Fruit fly (Drosophila melanogaster) whole organism, wandering third instar larva: ENCODE measurements around the gene CG9775.
A peak's percentile ranks its signal among the peaks of the same experiment; 100 is the strongest.

Experiments used
- Abd-B ChIP-seq: fragments of >200 bp; optimal IDR thresholded peaks from 2 replicates; lab custom pipeline; 2017; ENCODE audit warnings: missing biosample characterization, missing genetic modification characterization
- CG32264 ChIP-seq: fragments of 200-800 bp; sonication (Bioruptor generic); optimal IDR thresholded peaks from 2 replicates; lab custom pipeline; 2016; ENCODE audit warnings: missing biosample characterization, missing genetic modification characterization
- CG9705 ChIP-seq: fragments of 200-800 bp; sonication (Bioruptor generic); optimal IDR thresholded peaks from 2 replicates; lab custom pipeline; 2018; ENCODE audit warnings: missing biosample characterization, mild to moderate bottlenecking, missing genetic modification characterization
- CrebA ChIP-seq: fragments of 200-800 bp; sonication (Bioruptor generic); optimal IDR thresholded peaks from 2 replicates; lab custom pipeline; 2016; ENCODE audit warnings: missing biosample characterization, mild to moderate bottlenecking, missing genetic modification characterization, borderline replicate concordance
- Dif ChIP-seq: fragments of 200-275, 200-300 bp; sonication (Bioruptor generic); optimal IDR thresholded peaks from 2 replicates; lab custom pipeline; 2018; ENCODE audit warnings: missing biosample characterization, missing genetic modification characterization; ENCODE audit not compliant: partially characterized antibody
- HLH106 ChIP-seq: fragments of 200-800 bp; optimal IDR thresholded peaks from 3 replicates; lab custom pipeline; 2019; ENCODE audit warnings: missing biosample characterization, mild to moderate bottlenecking, missing genetic modification characterization, moderate library complexity
- Hnf4 ChIP-seq: fragments of 200-800 bp; sonication (Bioruptor generic); optimal IDR thresholded peaks from 2 replicates; lab custom pipeline; 2016; ENCODE audit warnings: missing biosample characterization, mild to moderate bottlenecking, missing genetic modification characterization
- Hr78 ChIP-seq: fragments of >200 bp; optimal IDR thresholded peaks from 2 replicates; lab custom pipeline; 2017; ENCODE audit warnings: missing biosample characterization, missing genetic modification characterization
- Hr83 ChIP-seq: fragments of 200-300 bp; sonication (Bioruptor generic); optimal IDR thresholded peaks from 2 replicates; lab custom pipeline; 2016; ENCODE audit warnings: missing biosample characterization, mild to moderate bottlenecking, missing genetic modification characterization, moderate library complexity; ENCODE audit not compliant: poor library complexity, severe bottlenecking
- Jra ChIP-seq: sonication (Bioruptor generic); optimal IDR thresholded peaks from 2 replicates; lab custom pipeline; 2016; ENCODE audit warnings: missing biosample characterization, missing genetic modification characterization
- Mio ChIP-seq: sonication (Bioruptor generic); optimal IDR thresholded peaks from 2 replicates; lab custom pipeline; 2016; ENCODE audit warnings: missing biosample characterization, missing genetic modification characterization
- N ChIP-seq: fragments of >200 bp; optimal IDR thresholded peaks from 2 replicates; lab custom pipeline; 2018; ENCODE audit warnings: missing biosample characterization, missing external identifiers, missing genetic modification characterization
- OdsH ChIP-seq: fragments of 200-800 bp; sonication (Bioruptor generic); optimal IDR thresholded peaks from 2 replicates; lab custom pipeline; 2016; ENCODE audit warnings: missing biosample characterization, mild to moderate bottlenecking, missing genetic modification characterization
- Rel ChIP-seq, 2 experiments: fragments of 200-800 bp; sonication (Bioruptor generic) in 1 of 2; optimal IDR thresholded peaks; 2 replicates in 1 of 2; 3 replicates in 1 of 2; lab custom pipeline; 2016 to 2019; ENCODE audit warnings: mild to moderate bottlenecking in 2 of 2, missing biosample characterization in 2 of 2, missing genetic modification characterization in 2 of 2, moderate library complexity in 1 of 2
- Sp1 ChIP-seq: fragments of 200-800 bp; sonication (Bioruptor generic); optimal IDR thresholded peaks from 3 replicates; lab custom pipeline; 2019; ENCODE audit warnings: missing biosample characterization, mild to moderate bottlenecking, missing genetic modification characterization, moderate library complexity
- br ChIP-seq: fragments of 200-800 bp; sonication (Bioruptor generic); optimal IDR thresholded peaks from 2 replicates; lab custom pipeline; 2016; ENCODE audit warnings: missing biosample characterization, missing genetic modification characterization
- brk ChIP-seq: fragments of 200-800 bp; sonication (Bioruptor generic); optimal IDR thresholded peaks from 2 replicates; lab custom pipeline; 2016; ENCODE audit warnings: missing biosample characterization, mild to moderate bottlenecking, missing genetic modification characterization
- dl ChIP-seq, 2 experiments: fragments of 175-275, 200-275 bp in 1 of 2; fragments of 200-275 bp in 1 of 2; sonication (Bioruptor generic); optimal IDR thresholded peaks; lab custom pipeline; 2018; ENCODE audit warnings: mild to moderate bottlenecking in 2 of 2, missing biosample characterization in 2 of 2, missing genetic modification characterization in 2 of 2, moderate library complexity in 2 of 2; ENCODE audit not compliant: partially characterized antibody in 2 of 2, insufficient read depth in 1 of 2
- dmrt93B ChIP-seq: fragments of 200-800 bp; sonication (Bioruptor generic); optimal IDR thresholded peaks from 2 replicates; lab custom pipeline; 2018; ENCODE audit warnings: missing biosample characterization, mild to moderate bottlenecking, missing genetic modification characterization
- dsf ChIP-seq: sonication (Bioruptor generic); optimal IDR thresholded peaks from 2 replicates; lab custom pipeline; 2016; ENCODE audit warnings: missing biosample characterization, missing genetic modification characterization, borderline replicate concordance
- ey ChIP-seq: fragments of 200-800 bp; sonication (Bioruptor generic); optimal IDR thresholded peaks from 2 replicates; lab custom pipeline; 2016; ENCODE audit warnings: missing biosample characterization, missing genetic modification characterization
- foxo ChIP-seq, 2 experiments: fragments of 200-800 bp; sonication (Bioruptor generic); optimal IDR thresholded peaks; 2 replicates in 1 of 2; 3 replicates in 1 of 2; lab custom pipeline; 2016 to 2017; ENCODE audit warnings: missing biosample characterization in 2 of 2, missing genetic modification characterization in 2 of 2
- fru ChIP-seq: fragments of 200-800 bp; sonication (Bioruptor generic); optimal IDR thresholded peaks from 3 replicates; lab custom pipeline; 2016; ENCODE audit warnings: missing biosample characterization, mild to moderate bottlenecking, missing genetic modification characterization
- h ChIP-seq: fragments of 200-800 bp; sonication (Bioruptor generic); optimal IDR thresholded peaks from 3 replicates; lab custom pipeline; 2016; ENCODE audit warnings: missing biosample characterization, mild to moderate bottlenecking, missing genetic modification characterization
- jim ChIP-seq: fragments of 175-275, 200-325 bp; sonication (Bioruptor generic); optimal IDR thresholded peaks from 2 replicates; lab custom pipeline; 2016; ENCODE audit warnings: missing biosample characterization, mild to moderate bottlenecking, missing genetic modification characterization
- lola ChIP-seq: fragments of >200 bp; optimal IDR thresholded peaks from 2 replicates; lab custom pipeline; 2017; ENCODE audit warnings: missing biosample characterization, missing genetic modification characterization
- pan ChIP-seq: fragments of >200 bp; optimal IDR thresholded peaks from 2 replicates; lab custom pipeline; 2017
- psq ChIP-seq: fragments of 200-800 bp; sonication (Bioruptor generic); optimal IDR thresholded peaks from 3 replicates; lab custom pipeline; 2017; ENCODE audit warnings: missing biosample characterization, mild to moderate bottlenecking, missing genetic modification characterization, moderate library complexity
- rgr ChIP-seq: fragments of 200-800 bp; sonication (Bioruptor generic); optimal IDR thresholded peaks from 3 replicates; lab custom pipeline; 2016; ENCODE audit warnings: missing biosample characterization, mild to moderate bottlenecking, missing genetic modification characterization
- sage ChIP-seq: fragments of 200-800 bp; sonication (Bioruptor generic); optimal IDR thresholded peaks from 2 replicates; lab custom pipeline; 2016; ENCODE audit warnings: missing biosample characterization, mild to moderate bottlenecking, missing genetic modification characterization
- sv ChIP-seq: fragments of 200-800 bp; sonication (Bioruptor generic); optimal IDR thresholded peaks from 3 replicates; lab custom pipeline; 2016; ENCODE audit warnings: missing biosample characterization, missing genetic modification characterization
- tai ChIP-seq: sonication (Bioruptor generic); optimal IDR thresholded peaks from 2 replicates; lab custom pipeline; 2016; ENCODE audit warnings: missing biosample characterization, missing genetic modification characterization
- usp ChIP-seq: fragments of >200 bp; optimal IDR thresholded peaks from 2 replicates; lab custom pipeline; 2017; ENCODE audit warnings: missing biosample characterization, missing genetic modification characterization
- woc ChIP-seq: sonication (Bioruptor generic); optimal IDR thresholded peaks from 2 replicates; lab custom pipeline; 2016; ENCODE audit warnings: missing biosample characterization, mild to moderate bottlenecking, missing genetic modification characterization

The CG9775 gene

dm6 chr3R:4678362-4678761, 36.7 kb upstream of the CG9775 start:
- TF ChIP-seq dl (GFP tag; optimal IDR thresholded peaks at IDR 0.05; lab: Kevin White, UChicago; ENCODE audit: insufficient read depth in 1 of 2, partially characterized antibody in 2 of 2) (no peak), Abd-B (GFP tag; lab: Kevin White, UChicago) (no peak), foxo (GFP tag; optimal IDR thresholded peaks at IDR 0.05; lab: Kevin White, UChicago) (no peak), CG32264 (no peak), h (no peak), usp (no peak), sage (GFP tag; lab: Kevin White, UChicago) (no peak), CrebA (GFP tag; lab: Kevin White, UChicago) (no peak), HLH106 (tag; lab: Kevin White, UChicago) (no peak), CG9705 (no peak), Hr78 (GFP tag; lab: Kevin White, UChicago) (no peak), rgr (GFP tag; lab: Kevin White, UChicago) (no peak), fru (GFP tag; lab: Kevin White, UChicago) (no peak)

- TF ChIP-seq dsf = no peak
- TF ChIP-seq usp = no peak
- no peak for TF ChIP-seq jim (GFP tag; lab: Kevin White, UChicago)
- TF ChIP-seq Hr83 = no peak
- no peak for TF ChIP-seq OdsH (GFP tag; lab: Kevin White, UChicago)
- TF ChIP-seq br (GFP tag; lab: Kevin White, UChicago) = no peak
- TF ChIP-seq Hr78 (GFP tag; lab: Kevin White, UChicago) = no peak
- TF ChIP-seq Dif = no peak
- no peak for TF ChIP-seq sage (GFP tag; lab: Kevin White, UChicago)
- TF ChIP-seq Mio (GFP tag; lab: Kevin White, UChicago) = no peak
- TF ChIP-seq, all 38 proteins: peak for 0
These were observed 35.5 kb upstream of the CG9775 start for dm6 chr3R:4676981-4677665.

dm6 chr3R:4667399-4668201, 26.0 kb upstream of the CG9775 start:
- no peak for TF ChIP-seq brk (GFP tag; lab: Kevin White, UChicago)
- TF ChIP-seq ey (GFP tag; lab: Kevin White, UChicago) = peak; percentile 60
- no peak for TF ChIP-seq Rel (GFP tag; optimal IDR thresholded peaks at IDR 0.05; lab: Kevin White, UChicago)
- TF ChIP-seq Rel (tag; optimal IDR thresholded peaks at IDR 0.05; lab: Kevin White, UChicago) = no peak
- no peak for TF ChIP-seq lola (GFP tag; lab: Kevin White, UChicago)
- peak; percentile 63 for TF ChIP-seq HLH106 (tag; lab: Kevin White, UChicago)
- TF ChIP-seq fru (GFP tag; lab: Kevin White, UChicago) = peak; percentile 43
- peak; percentile 60 for TF ChIP-seq psq (GFP tag; lab: Kevin White, UChicago)
- TF ChIP-seq rgr (GFP tag; lab: Kevin White, UChicago) = peak; percentile 33
- TF ChIP-seq pan = no peak
- TF ChIP-seq dmrt93B (GFP tag; lab: Kevin White, UChicago) = peak; percentile 42
- peak; percentile 0 for TF ChIP-seq sage (GFP tag; lab: Kevin White, UChicago)
- TF ChIP-seq h = peak; percentile 47
- TF ChIP-seq foxo (GFP tag; optimal IDR thresholded peaks at IDR 0.05; lab: Kevin White, UChicago) = peak in 1 of 2 experiments; percentile 53
- peak in 1 of 2 experiments; percentile 24 for TF ChIP-seq dl (GFP tag; optimal IDR thresholded peaks at IDR 0.05; lab: Kevin White, UChicago; ENCODE audit: insufficient read depth in 1 of 2, partially characterized antibody in 2 of 2)
- no peak for TF ChIP-seq Hr83
- peak; percentile 15 for TF ChIP-seq CG9705
- TF ChIP-seq tai = peak; percentile 56
- peak; percentile 35 for TF ChIP-seq Hnf4
- no peak for TF ChIP-seq sv (GFP tag; lab: Kevin White, UChicago)
- no peak for TF ChIP-seq N (GFP tag; lab: Kevin White, UChicago)
- TF ChIP-seq woc (GFP tag; lab: Kevin White, UChicago) = peak; percentile 62
- no peak for TF ChIP-seq Jra (GFP tag; lab: Kevin White, UChicago)
- TF ChIP-seq Sp1 (GFP tag; lab: Kevin White, UChicago) = peak; percentile 68
- peak; percentile 38 for TF ChIP-seq OdsH (GFP tag; lab: Kevin White, UChicago)
- TF ChIP-seq br (GFP tag; lab: Kevin White, UChicago) = peak; percentile 38
